Fruit fly (Drosophila melanogaster): ENCODE data around the gene CG44385.
"Not testable (repeated sequence)": the region's sequence is repeated elsewhere in the genome, so short reads cannot be mapped to it uniquely, and the experiment has no call there.

CG44385 gene

DNA sequence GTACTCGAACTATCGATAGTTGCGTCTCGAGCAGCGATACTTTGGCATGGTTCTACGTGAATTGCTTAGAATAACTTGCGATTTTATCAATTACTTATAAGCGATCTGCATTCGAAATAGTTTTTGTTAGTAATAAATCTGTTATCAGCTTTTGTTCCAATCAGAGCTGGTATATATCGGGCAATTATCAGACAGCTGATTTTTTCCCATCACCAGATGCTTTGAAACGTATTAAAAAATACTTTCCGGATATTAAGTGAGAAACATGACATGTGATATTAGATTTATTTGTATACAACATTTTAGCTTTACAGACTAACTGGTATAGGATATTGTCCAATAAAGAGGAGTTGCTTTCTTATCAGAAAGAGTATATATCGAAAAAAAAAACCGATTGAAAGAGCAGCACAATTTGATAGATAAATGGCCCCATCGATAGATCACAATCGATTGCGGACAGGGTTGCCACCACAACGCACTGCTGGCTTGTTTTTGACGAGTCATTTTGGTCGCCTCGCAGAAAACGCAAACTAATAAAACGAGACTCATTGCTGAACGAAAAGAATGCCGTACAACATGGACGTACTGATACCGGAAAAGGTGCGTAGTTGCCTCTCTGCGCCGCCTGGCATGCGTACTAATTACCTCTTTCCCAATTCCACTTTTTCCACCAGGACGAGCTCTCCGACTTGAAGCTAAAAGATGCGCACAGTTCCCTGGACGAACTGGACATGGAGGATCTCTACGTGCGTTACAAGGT is 7.3 kb downstream of the CG44385 start, which contains the start of gene Rpt3:
Gene Rpt3, plus strand, starts transcription at position 353 of the 760 bp plus-strand sequence.
- no peak for TF ChIP-seq Dll (optimal IDR thresholded peaks at IDR 0.05)
- TF ChIP-seq usp (GFP tag; optimal IDR thresholded peaks at IDR 0.05), result no peak
- TF ChIP-seq CG8478 (optimal IDR thresholded peaks at IDR 0.05), result no peak
- no peak for TF ChIP-seq EcR (GFP tag; optimal IDR thresholded peaks at IDR 0.05)

DNA sequence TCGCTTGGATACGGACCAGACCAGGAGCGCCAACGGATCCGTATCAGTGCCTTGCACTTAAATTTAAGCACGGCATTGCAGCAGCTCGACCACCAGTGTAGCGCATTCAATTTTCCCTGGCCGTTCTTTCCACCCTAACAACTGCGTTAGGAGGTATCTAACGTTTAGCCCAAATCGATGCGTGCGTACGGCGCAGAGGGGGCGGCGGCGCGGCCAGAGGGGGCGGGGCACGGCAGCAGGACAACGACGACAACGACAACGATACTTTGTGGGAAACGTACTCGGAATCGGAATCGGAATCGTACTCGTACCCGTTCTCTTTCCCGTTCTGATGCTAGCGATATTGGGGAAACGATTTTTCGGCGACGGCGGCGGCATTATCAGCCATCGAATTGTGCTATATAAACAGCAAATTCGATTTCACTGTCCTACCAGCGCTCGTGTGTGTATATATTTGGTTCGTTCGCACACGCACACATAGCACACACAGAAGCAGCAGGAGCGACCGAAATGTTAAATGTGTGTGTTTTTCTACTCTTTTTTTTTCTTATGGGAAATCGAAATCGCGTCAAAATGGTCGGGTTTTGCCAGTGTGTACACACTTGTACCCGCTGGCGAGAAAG is 8.0 kb downstream of the CG44385 start, which contains the start of gene CG11122:
Gene CG11122, minus strand, starts transcription at position 601 of the 623 bp plus-strand sequence.
- TF ChIP-seq CG8478 (optimal IDR thresholded peaks at IDR 0.05) (no peak), psq (optimal IDR thresholded peaks at IDR 0.05) (no peak), Dll (optimal IDR thresholded peaks at IDR 0.05) (no peak), EcR (GFP tag; optimal IDR thresholded peaks at IDR 0.05) (no peak), usp (GFP tag; optimal IDR thresholded peaks at IDR 0.05) (no peak), pan (optimal IDR thresholded peaks at IDR 0.05) (no peak)

dm6 chrX:11123561-11123960 is 8.7 kb downstream of the CG44385 start:
- TF ChIP-seq EcR (GFP tag; optimal IDR thresholded peaks at IDR 0.05) (no peak), Dll (optimal IDR thresholded peaks at IDR 0.05) (no peak), CG8478 (optimal IDR thresholded peaks at IDR 0.05) (no peak), usp (GFP tag; optimal IDR thresholded peaks at IDR 0.05) (no peak), psq (optimal IDR thresholded peaks at IDR 0.05) (no peak), pan (optimal IDR thresholded peaks at IDR 0.05) (no peak)

DNA sequence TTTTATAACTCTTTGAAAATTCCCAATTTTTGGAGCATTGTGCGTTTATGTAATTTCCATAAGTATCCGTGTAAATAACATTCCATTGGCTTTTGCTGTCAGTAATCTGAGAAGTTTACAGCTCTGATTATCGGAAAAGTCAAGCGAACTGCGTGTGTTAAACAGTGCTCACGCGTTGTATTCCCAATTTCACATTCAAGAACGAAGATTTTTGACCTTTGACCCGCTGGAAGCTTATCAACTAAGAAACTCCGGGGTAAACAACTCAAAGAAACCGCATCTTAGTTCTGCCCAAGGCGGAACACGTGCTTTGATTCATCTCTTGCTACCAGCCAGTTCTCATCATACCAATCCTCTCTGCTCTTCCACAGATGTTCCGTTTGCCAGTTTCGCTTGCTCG is 22.5 kb downstream of the CG44385 start:
- TF ChIP-seq Dll (optimal IDR thresholded peaks at IDR 0.05) (no peak), EcR (GFP tag; optimal IDR thresholded peaks at IDR 0.05) (no peak), pan (optimal IDR thresholded peaks at IDR 0.05) (no peak), usp (GFP tag; optimal IDR thresholded peaks at IDR 0.05) (no peak)

DNA sequence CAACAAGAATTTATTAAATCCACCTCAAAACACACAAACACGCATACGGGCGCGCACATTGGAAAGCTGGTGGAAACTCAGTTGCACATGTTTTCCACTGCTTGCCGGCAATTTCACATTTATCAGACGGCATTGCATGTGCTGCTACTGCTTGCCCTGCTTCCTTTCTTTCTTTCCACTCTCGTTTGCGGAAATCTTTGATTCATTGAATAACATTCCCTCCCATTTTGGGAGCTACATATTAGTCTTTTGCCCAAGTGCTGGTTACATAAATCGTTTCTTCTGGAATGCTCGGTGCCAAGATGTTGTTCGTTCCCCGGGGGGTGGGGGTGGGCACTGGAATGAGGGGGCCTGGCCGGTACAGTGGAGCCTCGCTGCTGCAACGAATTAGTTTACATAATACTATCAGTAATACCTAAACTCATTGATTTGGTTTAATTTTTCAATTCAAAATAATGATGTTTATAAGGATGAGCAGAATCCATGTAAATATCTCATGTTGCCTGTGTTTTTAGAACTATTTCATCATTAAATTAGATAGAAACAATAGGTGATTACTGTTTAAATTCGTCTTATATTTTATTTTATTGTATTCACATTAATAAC is 23.3 kb downstream of the CG44385 start:
- TF ChIP-seq psq (optimal IDR thresholded peaks at IDR 0.05) (no peak), CG8478 (optimal IDR thresholded peaks at IDR 0.05) (no peak), Dll (optimal IDR thresholded peaks at IDR 0.05) (no peak), pan (optimal IDR thresholded peaks at IDR 0.05) (no peak), usp (GFP tag; optimal IDR thresholded peaks at IDR 0.05) (no peak), EcR (GFP tag; optimal IDR thresholded peaks at IDR 0.05) (no peak)

- no peak for TF ChIP-seq CG8478 (optimal IDR thresholded peaks at IDR 0.05)
- no peak for TF ChIP-seq EcR (GFP tag; optimal IDR thresholded peaks at IDR 0.05)
- no peak for TF ChIP-seq pan (optimal IDR thresholded peaks at IDR 0.05)
- no peak for TF ChIP-seq Dll (optimal IDR thresholded peaks at IDR 0.05)
- TF ChIP-seq psq (optimal IDR thresholded peaks at IDR 0.05), result no peak
These were observed 23.9 kb downstream of the CG44385 start, which contains the start of gene Hsp60A for dm6 chrX:11108148-11108844. TSS of gene Hsp60A (plus strand) at chrX:11108482.

DNA sequence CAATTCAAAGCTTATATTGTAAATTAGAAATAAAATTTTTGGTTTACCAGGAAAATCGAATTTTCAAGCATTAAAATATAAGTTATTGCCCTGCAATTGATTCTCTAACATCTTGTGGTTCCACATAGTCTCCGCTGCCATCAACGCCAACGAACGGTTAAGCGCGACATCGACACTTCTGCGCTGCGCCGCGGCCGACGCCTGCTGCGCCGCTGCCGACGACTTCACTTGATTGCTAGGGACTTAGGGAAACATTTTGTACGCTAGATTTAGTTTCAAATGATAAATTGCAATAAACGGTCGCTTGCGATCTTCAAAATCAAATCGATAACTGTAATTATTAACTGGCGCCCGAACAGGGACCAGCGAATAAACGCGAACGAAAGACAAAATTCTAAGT is 36.2 kb downstream of the CG44385 start, which contains the start of gene CG42249:
Gene CG42249, plus strand, starts transcription at position 301 of the 400 bp plus-strand sequence.
- not testable (repeated sequence) for TF ChIP-seq usp (GFP tag; optimal IDR thresholded peaks at IDR 0.05); Dll (optimal IDR thresholded peaks at IDR 0.05); pan (optimal IDR thresholded peaks at IDR 0.05)

DNA sequence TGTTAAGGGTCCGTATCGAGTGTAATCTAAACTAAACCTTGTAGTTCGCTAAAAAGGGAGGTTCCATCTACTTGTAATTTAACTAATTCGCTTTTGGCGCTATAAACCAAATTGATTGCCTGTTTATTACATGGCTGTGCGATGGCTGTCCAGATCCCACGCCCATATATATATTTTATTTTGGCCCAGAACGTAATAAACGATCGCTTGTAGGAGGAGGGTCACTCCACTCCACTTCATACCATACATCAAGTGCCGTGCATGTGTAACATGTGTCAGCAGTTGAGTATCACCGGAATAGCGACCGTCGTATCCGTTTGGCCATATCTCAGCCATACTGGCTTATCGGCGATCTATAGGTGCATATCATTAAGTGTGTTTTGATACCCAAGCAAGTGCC is 36.9 kb downstream of the CG44385 start:
- TF ChIP-seq usp (GFP tag; optimal IDR thresholded peaks at IDR 0.05) (no peak), Dll (optimal IDR thresholded peaks at IDR 0.05) (no peak), EcR (GFP tag; optimal IDR thresholded peaks at IDR 0.05) (no peak), psq (optimal IDR thresholded peaks at IDR 0.05) (no peak), pan (optimal IDR thresholded peaks at IDR 0.05) (no peak), CG8478 (optimal IDR thresholded peaks at IDR 0.05) (no peak)

DNA sequence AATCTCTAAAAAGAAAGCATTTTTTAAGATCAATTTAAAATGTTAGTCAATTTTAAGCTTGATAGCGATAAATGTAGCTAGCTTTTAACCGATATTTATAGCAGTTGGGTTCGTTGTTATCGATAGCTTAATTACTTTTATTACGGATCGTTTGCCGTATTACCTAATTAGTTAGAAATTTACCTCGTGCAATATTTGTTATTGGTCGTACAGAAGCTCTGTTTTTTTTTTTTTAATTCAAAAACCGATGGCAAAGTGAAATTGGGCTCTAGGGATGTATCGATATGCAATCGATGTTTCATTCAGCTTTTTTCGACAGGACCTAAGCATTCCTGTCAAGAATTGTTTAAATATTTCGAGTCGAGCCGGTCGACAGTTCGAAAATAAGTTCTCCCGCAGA is 40.0 kb downstream of the CG44385 start, which contains the start of gene CG2061:
Gene CG2061, plus strand, starts transcription at position 292 of the 400 bp plus-strand sequence.
- TF ChIP-seq pan (optimal IDR thresholded peaks at IDR 0.05) (no peak), psq (optimal IDR thresholded peaks at IDR 0.05) (no peak), CG8478 (optimal IDR thresholded peaks at IDR 0.05) (no peak), EcR (GFP tag; optimal IDR thresholded peaks at IDR 0.05) (no peak), Dll (optimal IDR thresholded peaks at IDR 0.05) (no peak), usp (GFP tag; optimal IDR thresholded peaks at IDR 0.05) (no peak)

DNA sequence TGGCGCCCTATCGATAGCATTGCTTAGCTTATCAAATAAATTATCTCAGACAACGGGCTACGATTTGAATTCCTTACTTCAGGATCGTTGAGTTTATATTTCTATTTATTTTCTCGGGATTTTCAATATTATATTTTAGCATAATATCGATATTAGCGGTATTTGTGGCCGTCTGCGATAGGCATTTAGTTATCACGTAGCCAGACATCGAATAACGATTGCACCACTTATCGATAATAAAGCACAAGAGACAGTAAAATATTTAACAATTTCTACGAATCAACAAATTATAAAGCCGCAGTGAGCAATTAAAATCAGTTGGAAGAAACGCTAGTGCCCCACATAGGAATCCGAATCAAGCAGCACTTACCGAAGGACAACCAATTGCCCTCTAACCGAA is 42.1 kb downstream of the CG44385 start, which contains the start of gene CG2076:
Gene CG2076, plus strand, starts transcription at position 50 of the 400 bp plus-strand sequence.
- TF ChIP-seq usp (GFP tag; optimal IDR thresholded peaks at IDR 0.05) (no peak), psq (optimal IDR thresholded peaks at IDR 0.05) (no peak), EcR (GFP tag; optimal IDR thresholded peaks at IDR 0.05) (no peak), pan (optimal IDR thresholded peaks at IDR 0.05) (no peak), CG8478 (optimal IDR thresholded peaks at IDR 0.05) (no peak), Dll (optimal IDR thresholded peaks at IDR 0.05) (no peak)

dm6 chrX:11088778-11089340 is 43.4 kb downstream of the CG44385 start, which contains the start of gene Vago:
TSS of gene Vago (plus strand) at chrX:11089290.
- no peak for TF ChIP-seq EcR (GFP tag; optimal IDR thresholded peaks at IDR 0.05)
- TF ChIP-seq pan (optimal IDR thresholded peaks at IDR 0.05), result no peak
- no peak for TF ChIP-seq Dll (optimal IDR thresholded peaks at IDR 0.05)
- no peak for TF ChIP-seq CG8478 (optimal IDR thresholded peaks at IDR 0.05)
- no peak for TF ChIP-seq psq (optimal IDR thresholded peaks at IDR 0.05)
- TF ChIP-seq usp (GFP tag; optimal IDR thresholded peaks at IDR 0.05), result no peak
